Fruit fly (Drosophila melanogaster): Measurements from ENCODE around the gene CG12084.
A peak's percentile ranks its signal among the peaks of the same experiment; 100 is the strongest.

CG12084 gene

dm6 chr3L:1502086-1502893 lies 5.8 kb upstream of the CG12084 start, which contains the start of the genes hfp and Psa:
hfp (minus strand) TSS chr3L:1502590.
Psa (plus strand) TSS chr3L:1502843.
- TF ChIP-seq Sox15 (GFP tag; optimal IDR thresholded peaks at IDR 0.05) (no peak), fkh (GFP tag; optimal IDR thresholded peaks at IDR 0.05) (peak; percentile 46), Eip93F (GFP tag; optimal IDR thresholded peaks at IDR 0.05) (no peak), svp (GFP tag) (peak; percentile 85), Smox (GFP tag; optimal IDR thresholded peaks at IDR 0.05) (no peak), Sox102F (GFP tag; optimal IDR thresholded peaks at IDR 0.05) (no peak), ss (GFP tag; optimal IDR thresholded peaks at IDR 0.05) (no peak), vri (GFP tag; optimal IDR thresholded peaks at IDR 0.05) (no peak), CG6808 (GFP tag; optimal IDR thresholded peaks at IDR 0.05) (no peak), Hr39 (GFP tag; optimal IDR thresholded peaks at IDR 0.05) (no peak), CG4318 (GFP tag; optimal IDR thresholded peaks at IDR 0.05) (no peak), Sox14 (GFP tag; optimal IDR thresholded peaks at IDR 0.05) (no peak), acj6 (GFP tag; optimal IDR thresholded peaks at IDR 0.05) (no peak)

- TF ChIP-seq Gug (GFP tag; IDR thresholded peaks at IDR 0.05) = no peak
- TF ChIP-seq CG8319 (GFP tag; optimal IDR thresholded peaks at IDR 0.05) = no peak
- no peak for TF ChIP-seq CG3919 (GFP tag; optimal IDR thresholded peaks at IDR 0.05)
- TF ChIP-seq OdsH (GFP tag; optimal IDR thresholded peaks at IDR 0.05) = no peak
- TF ChIP-seq Ets96B (tag; optimal IDR thresholded peaks at IDR 0.05) = no peak
- no peak for TF ChIP-seq Ets21C (GFP tag; optimal IDR thresholded peaks at IDR 0.05)
- no peak for TF ChIP-seq Blimp-1 (GFP tag; optimal IDR thresholded peaks at IDR 0.05)
- TF ChIP-seq Sox102F (GFP tag; optimal IDR thresholded peaks at IDR 0.05) = no peak
- no peak for TF ChIP-seq Hr38 (GFP tag; optimal IDR thresholded peaks at IDR 0.05)
- no peak for TF ChIP-seq Sox14 (GFP tag; optimal IDR thresholded peaks at IDR 0.05)
Observed at dm6 chr3L:1495803-1496202, 640 bp downstream of the CG12084 start.

dm6 chr3L:1489523-1489922 lies 6.9 kb downstream of the CG12084 start, which contains the start of gene stet:
stet (minus strand) TSS chr3L:1489547.
- TF ChIP-seq CG6163 (GFP tag; IDR thresholded peaks at IDR 0.05) (0 out of 3 replicates have a peak, but pooled peaks have one; percentile 28), Lpt (GFP tag; optimal IDR thresholded peaks at IDR 0.05) (peak; percentile 3), dsx (GFP tag; optimal IDR thresholded peaks at IDR 0.05; ENCODE audit: poor library complexity, severe bottlenecking) (peak; percentile 58), esn (GFP tag; optimal IDR thresholded peaks at IDR 0.05) (no peak), vri (GFP tag; optimal IDR thresholded peaks at IDR 0.05) (peak; percentile 39)

dm6 chr3L:1488592-1489183 lies 7.8 kb downstream of the CG12084 start:
- TF ChIP-seq Eip78C (GFP tag) = peak; percentile 65
- TF ChIP-seq CG3919 (GFP tag; optimal IDR thresholded peaks at IDR 0.05) = peak; percentile 24
- TF ChIP-seq CG6163 (GFP tag; IDR thresholded peaks at IDR 0.05) = no peak
- no peak for TF ChIP-seq CG10631 (GFP tag; optimal IDR thresholded peaks at IDR 0.05)
- peak; percentile 0 for TF ChIP-seq Lpt (GFP tag; optimal IDR thresholded peaks at IDR 0.05)
- peak; percentile 78 for TF ChIP-seq svp (GFP tag)
- no peak for TF ChIP-seq CG31627 (GFP tag; optimal IDR thresholded peaks at IDR 0.05)
- peak; percentile 6 for TF ChIP-seq Met (GFP tag; optimal IDR thresholded peaks at IDR 0.05)
- TF ChIP-seq Gug (GFP tag; IDR thresholded peaks at IDR 0.05) = no peak
- TF ChIP-seq esn (GFP tag; optimal IDR thresholded peaks at IDR 0.05) = peak; percentile 4
- TF ChIP-seq CG15336 (GFP tag; IDR thresholded peaks at IDR 0.05) = peak; percentile 49; the same call in 1 of the 2 replicates
- 0 out of 3 replicates have a peak, but pooled peaks have one; percentile 46 for TF ChIP-seq eg (GFP tag; IDR thresholded peaks at IDR 0.05)
- peak; percentile 53 for TF ChIP-seq dsx (GFP tag; optimal IDR thresholded peaks at IDR 0.05; ENCODE audit: poor library complexity, severe bottlenecking)
- TF ChIP-seq CG6854 (GFP tag; optimal IDR thresholded peaks at IDR 0.05) = no peak
- TF ChIP-seq Eip93F (GFP tag; optimal IDR thresholded peaks at IDR 0.05) = no peak
- TF ChIP-seq CG6276 (GFP tag; optimal IDR thresholded peaks at IDR 0.05) = no peak
- peak; percentile 5 for TF ChIP-seq Sox14 (GFP tag; optimal IDR thresholded peaks at IDR 0.05)

All from whole organism, prepupa.